Worm (Caenorhabditis elegans) whole organism, young adult: ENCODE measurements around the gene R02C2.1.
"Not testable (repeated sequence)": the region's sequence is repeated elsewhere in the genome, so short reads cannot be mapped to it uniquely, and the experiment has no call there.

Experiments used
- C17E4.6 ChIP-seq: fragments of 200-800 bp; sonication (Bioruptor generic); IDR thresholded peaks from 2 replicates; pipeline ENCODE4 v1.3.6; 2022; ENCODE audit warnings: missing genetic modification reagents, missing genetic modification characterization, missing compliant biosample characterization
- F22D6.2 ChIP-seq: sonication (generic microtip); optimal IDR thresholded peaks from 2 replicates; lab custom pipeline; 2016; ENCODE audit warnings: mild to moderate bottlenecking, missing genetic modification characterization, missing compliant biosample characterization
- F33H1.4 ChIP-seq: fragments of 200-800 bp; sonication (Bioruptor generic); IDR thresholded peaks from 2 replicates; pipeline ENCODE4 v1.3.6; 2022; ENCODE audit warnings: missing genetic modification reagents, missing genetic modification characterization, missing compliant biosample characterization
- F55B11.4 ChIP-seq: sonication (generic microtip); optimal IDR thresholded peaks from 2 replicates; lab custom pipeline; 2016; ENCODE audit warnings: missing compliant biosample characterization, missing genetic modification characterization, borderline replicate concordance; ENCODE audit not compliant: insufficient read depth
- atf-7 ChIP-seq: sonication (generic microtip); optimal IDR thresholded peaks from 2 replicates; lab custom pipeline; 2017; ENCODE audit warnings: mild to moderate bottlenecking, missing genetic modification characterization, missing compliant biosample characterization
- attf-6 ChIP-seq: fragments of 200-800 bp; sonication (Bioruptor generic); IDR thresholded peaks from 2 replicates; pipeline ENCODE4 v1.3.6; 2022; ENCODE audit warnings: missing genetic modification reagents, missing genetic modification characterization, missing compliant biosample characterization
- bed-1 ChIP-seq: fragments of 200-800 bp; sonication (Bioruptor generic); IDR thresholded peaks from 2 replicates; pipeline ENCODE4 v1.3.6; 2022; ENCODE audit warnings: missing genetic modification reagents, missing genetic modification characterization, missing compliant biosample characterization
- ccch-3 ChIP-seq: fragments of 200-800 bp; sonication (Bioruptor generic); optimal IDR thresholded peaks from 2 replicates; lab custom pipeline; 2018; ENCODE audit warnings: mild to moderate bottlenecking, missing genetic modification characterization, missing compliant biosample characterization
- ceh-40 ChIP-seq: fragments of 200-800 bp; sonication (Bioruptor generic); IDR thresholded peaks from 2 replicates; pipeline ENCODE4 v1.3.6; 2022; ENCODE audit warnings: missing genetic modification characterization, missing compliant biosample characterization
- ceh-58 ChIP-seq: fragments of 200-800 bp; sonication (Bioruptor generic); IDR thresholded peaks from 2 replicates; pipeline ENCODE4 v1.3.6; 2022; ENCODE audit warnings: missing genetic modification characterization, missing compliant biosample characterization
- ceh-79 ChIP-seq: sonication (generic microtip); optimal IDR thresholded peaks from 2 replicates; lab custom pipeline; 2017; ENCODE audit warnings: mild to moderate bottlenecking, missing genetic modification characterization, missing compliant biosample characterization
- chd-7 ChIP-seq: sonication (generic microtip); optimal IDR thresholded peaks from 2 replicates; lab custom pipeline; 2016; ENCODE audit warnings: mild to moderate bottlenecking, missing genetic modification characterization, moderate library complexity, missing compliant biosample characterization
- egrh-3 ChIP-seq: fragments of 200-800 bp; sonication (Bioruptor generic); IDR thresholded peaks from 2 replicates; pipeline ENCODE4 v1.3.6; 2022; ENCODE audit warnings: missing genetic modification reagents, missing genetic modification characterization, missing compliant biosample characterization
- ets-4 ChIP-seq: fragments of 200-800 bp; sonication (Bioruptor generic); optimal IDR thresholded peaks from 2 replicates; lab custom pipeline; 2018; ENCODE audit warnings: mild to moderate bottlenecking, missing genetic modification characterization, missing compliant biosample characterization
- hlh-26 ChIP-seq: fragments of 200-800 bp; sonication (Bioruptor generic); conservative IDR thresholded peaks from 2 replicates; pipeline ENCODE4 v1.3.6; 2022; ENCODE audit warnings: missing genetic modification reagents, missing genetic modification characterization, missing compliant biosample characterization
- hrde-1 ChIP-seq: sonication (generic microtip); optimal IDR thresholded peaks from 2 replicates; lab custom pipeline; 2016; ENCODE audit warnings: missing genetic modification characterization, mild to moderate bottlenecking, missing compliant biosample characterization, moderate library complexity, missing genotype, missing genetic modification reagents, borderline replicate concordance
- lin-35 ChIP-seq, 3 experiments: fragments of 150-350 bp in 2 of 3; sonication (generic microtip) in 1 of 3; optimal IDR thresholded peaks; 2 replicates each; lab custom pipeline; 2014 to 2018; ENCODE audit warnings: missing biosample characterization in 3 of 3, missing genetic modification characterization in 3 of 3, missing genetic modification reagents in 3 of 3
- lin-54 ChIP-seq: fragments of 200-800 bp; sonication (Bioruptor generic); optimal IDR thresholded peaks from 2 replicates; lab custom pipeline; 2018; ENCODE audit warnings: mild to moderate bottlenecking, missing genetic modification characterization, missing compliant biosample characterization
- lsl-1 ChIP-seq: fragments of 200-800 bp; sonication (Bioruptor generic); optimal IDR thresholded peaks from 2 replicates; lab custom pipeline; 2018; ENCODE audit warnings: mild to moderate bottlenecking, missing genetic modification characterization, moderate library complexity, missing compliant biosample characterization
- mxl-1 ChIP-seq: sonication (generic microtip); optimal IDR thresholded peaks from 2 replicates; lab custom pipeline; 2016; ENCODE audit warnings: missing genetic modification characterization, missing compliant biosample characterization
- nfyb-1 ChIP-seq: fragments of 200-800 bp; sonication (Bioruptor generic); IDR thresholded peaks from 2 replicates; pipeline ENCODE4 v1.3.6; 2022; ENCODE audit warnings: missing genetic modification reagents, missing genetic modification characterization, missing compliant biosample characterization
- nhr-27 ChIP-seq: fragments of 200-800 bp; sonication (Bioruptor generic); optimal IDR thresholded peaks from 2 replicates; lab custom pipeline; 2018; ENCODE audit warnings: mild to moderate bottlenecking, missing genetic modification characterization, moderate library complexity, missing compliant biosample characterization
- nhr-80 ChIP-seq: sonication (generic microtip); optimal IDR thresholded peaks from 2 replicates; lab custom pipeline; 2016; ENCODE audit warnings: missing genetic modification characterization, missing compliant biosample characterization
- pbrm-1 ChIP-seq: fragments of 200-800 bp; sonication (Bioruptor generic); IDR thresholded peaks from 2 replicates; pipeline ENCODE4 v1.3.6; 2022; ENCODE audit warnings: missing genetic modification reagents, missing genetic modification characterization, missing compliant biosample characterization
- sea-2 ChIP-seq: fragments of 200-800 bp; sonication (Bioruptor generic); IDR thresholded peaks from 2 replicates; pipeline ENCODE4 v1.3.6; 2022; ENCODE audit warnings: missing genetic modification characterization, missing compliant biosample characterization
- snpc-1.3 ChIP-seq: sonication (generic microtip); optimal IDR thresholded peaks from 2 replicates; lab custom pipeline; 2017; ENCODE audit warnings: missing genetic modification characterization, mild to moderate bottlenecking, missing compliant biosample characterization, antibody characterized with exemption, moderate library complexity, missing genotype, missing genetic modification reagents; ENCODE audit not compliant: insufficient read depth
- unc-62 ChIP-seq: fragments of 150-350 bp; optimal IDR thresholded peaks from 2 replicates; lab custom pipeline; 2014; ENCODE audit warnings: missing biosample characterization, missing genetic modification reagents, missing genetic modification characterization
- ztf-18 ChIP-seq: sonication (generic microtip); optimal IDR thresholded peaks from 2 replicates; lab custom pipeline; 2016; ENCODE audit warnings: missing genotype, mild to moderate bottlenecking, missing genetic modification characterization, missing compliant biosample characterization
- ztf-6 ChIP-seq: fragments of 200-800 bp; sonication (Bioruptor generic); IDR thresholded peaks from 2 replicates; pipeline ENCODE4 v1.3.6; 2022; ENCODE audit warnings: missing genetic modification reagents, missing genetic modification characterization, missing compliant biosample characterization

The R02C2.1 gene

ce11 chrV:216847-217246 lies 21.1 kb downstream of the R02C2.1 start, which contains the start of gene srh-78 (continued):
- TF ChIP-seq hlh-26 (GFP tag; lab: Robert Waterston, UW) (no peak), F33H1.4 (no peak), F22D6.2 (no peak)

ce11 chrV:215697-216096 lies 22.3 kb downstream of the R02C2.1 start:
- TF ChIP-seq unc-62 (no peak), ceh-58 (GFP tag; lab: Robert Waterston, UW) (no peak), mxl-1 (no peak), attf-6 (no peak), nhr-80 (tag; lab: Kevin White, UChicago) (no peak), lin-54 (GFP tag; lab: Kevin White, UChicago) (no peak), C17E4.6 (GFP tag; lab: Robert Waterston, UW) (no peak), ccch-3 (no peak), ets-4 (GFP tag; lab: Kevin White, UChicago) (no peak), lsl-1 (GFP tag; lab: Kevin White, UChicago) (no peak), ceh-79 (no peak), hrde-1 (tag; lab: Kevin White, UChicago) (no peak), pbrm-1 (GFP tag; lab: Robert Waterston, UW) (no peak), ztf-6 (no peak), sea-2 (GFP tag; lab: Robert Waterston, UW) (no peak), nhr-27 (tag; lab: Kevin White, UChicago) (no peak), lin-35 (GFP tag; optimal IDR thresholded peaks at IDR 0.05; lab: Kevin White, UChicago) (no peak), ceh-40 (GFP tag; lab: Robert Waterston, UW) (no peak), atf-7 (no peak), snpc-1.3 (tag; lab: Kevin White, UChicago) (no peak)

- TF ChIP-seq bed-1 (GFP tag; lab: Robert Waterston, UW); ztf-18 (tag; lab: Kevin White, UChicago); egrh-3 (GFP tag; lab: Robert Waterston, UW): not testable (repeated sequence)
Observed at ce11 chrV:212687-213086, 25.3 kb downstream of the R02C2.1 start, which contains the start of gene DC2.5. TSS of gene DC2.5 (minus strand) at chrV:212787.

- no peak for TF ChIP-seq chd-7 (tag; lab: Kevin White, UChicago)
- peak; percentile 51 for TF ChIP-seq nhr-80 (tag; lab: Kevin White, UChicago)
Observed at ce11 chrV:211388-212168, 26.4 kb downstream of the R02C2.1 start.

- peak; percentile 67; the same call in 1 of the 2 replicates for TF ChIP-seq nfyb-1 (GFP tag; lab: Robert Waterston, UW)
- no peak for TF ChIP-seq F55B11.4 (tag; lab: Kevin White, UChicago)
- TF ChIP-seq, all 124 proteins: peak for 1
Observed at ce11 chrV:206814-207213, 31.2 kb downstream of the R02C2.1 start.
